Fruit fly (Drosophila melanogaster): ENCODE measurements around the gene CG13460.
A peak's percentile ranks its signal among the peaks of the same experiment; 100 is the strongest.

Gene CG13460

dm6 chr3L:15011638-15012335, 49.7 kb downstream of the CG13460 start (continued):
- TF ChIP-seq chif (GFP tag; optimal IDR thresholded peaks at IDR 0.05): peak; percentile 7 to 57
- TF ChIP-seq tna (GFP tag; IDR thresholded peaks at IDR 0.05; ENCODE audit: partially characterized antibody): no peak
- TF ChIP-seq CG18619 (GFP tag; optimal IDR thresholded peaks at IDR 0.05): peak; percentile 46
- TF ChIP-seq Pdp1 (GFP tag; optimal IDR thresholded peaks at IDR 0.05): peak; percentile 49 to 65
- peak; percentile 74 for TF ChIP-seq Atf6 (GFP tag; IDR thresholded peaks at IDR 0.05)
- TF ChIP-seq CG30431 (GFP tag; optimal IDR thresholded peaks at IDR 0.05): peak; percentile 50
- peak; percentile 43; the same call in 2 of the 4 replicates for TF ChIP-seq Gug (GFP tag; IDR thresholded peaks at IDR 0.05)
- TF ChIP-seq sisA (GFP tag; IDR thresholded peaks at IDR 0.05): peak; percentile 80
- TF ChIP-seq bowl (GFP tag; IDR thresholded peaks at IDR 0.05): no peak
- no peak for TF ChIP-seq ash1 (GFP tag; optimal IDR thresholded peaks at IDR 0.05)
- peak; percentile 81 for TF ChIP-seq CG18599 (GFP tag; optimal IDR thresholded peaks at IDR 0.05)
- TF ChIP-seq Poxn (GFP tag; IDR thresholded peaks at IDR 0.05): 0 out of 2 replicates have a peak, but pooled peaks have one; percentile 19
- no peak for TF ChIP-seq ftz-f1 (GFP tag; optimal IDR thresholded peaks at IDR 0.05)
- TF ChIP-seq CG11093 (GFP tag; IDR thresholded peaks at IDR 0.05): 0 out of 3 replicates have a peak, but pooled peaks have one; percentile 36
- no peak for TF ChIP-seq HLHmδ (GFP tag; optimal IDR thresholded peaks at IDR 0.05)
- peak; percentile 68 for TF ChIP-seq CG9817 (tag; optimal IDR thresholded peaks at IDR 0.05)
- peak; percentile 75 for TF ChIP-seq Fer3 (tag; optimal IDR thresholded peaks at IDR 0.05)
- peak; percentile 86 for TF ChIP-seq Sox102F (GFP tag; optimal IDR thresholded peaks at IDR 0.05)
- peak; percentile 45 for TF ChIP-seq CG10209 (GFP tag; optimal IDR thresholded peaks at IDR 0.05)
- peak; percentile 53 for TF ChIP-seq Fer2 (tag; optimal IDR thresholded peaks at IDR 0.05)
- no peak for TF ChIP-seq CG17912 (GFP tag; optimal IDR thresholded peaks at IDR 0.05)
- peak; percentile 65; the same call in 2 of the 3 replicates for TF ChIP-seq ken (GFP tag; IDR thresholded peaks at IDR 0.05)
- no peak for TF ChIP-seq CG3065 (GFP tag; optimal IDR thresholded peaks at IDR 0.05)
- TF ChIP-seq CG4854 (GFP tag; optimal IDR thresholded peaks at IDR 0.05): no peak
- TF ChIP-seq chm (GFP tag; IDR thresholded peaks at IDR 0.05): peak; percentile 65; the same call in 1 of the 2 replicates
- peak; percentile 61 for TF ChIP-seq wor (GFP tag; IDR thresholded peaks at IDR 0.05)
- peak in 1 of 2 experiments; percentile 74 for TF ChIP-seq Hr78 (GFP tag; optimal IDR thresholded peaks at IDR 0.05)
- TF ChIP-seq abd-A (tag; optimal IDR thresholded peaks at IDR 0.05): no peak
- TF ChIP-seq CG2889 (GFP tag; IDR thresholded peaks at IDR 0.05): peak; percentile 24; the same call in 1 of the 3 replicates
- TF ChIP-seq CG2120 (GFP tag; optimal IDR thresholded peaks at IDR 0.05): peak; percentile 68
- peak; percentile 68; the same call in 1 of the 3 replicates for TF ChIP-seq ase (GFP tag; IDR thresholded peaks at IDR 0.05)
- peak; percentile 70 for TF ChIP-seq CG10366 (GFP tag; IDR thresholded peaks at IDR 0.05)
- peak; percentile 42 for TF ChIP-seq fd102C (GFP tag; optimal IDR thresholded peaks at IDR 0.05)
- TF ChIP-seq z (GFP tag; IDR thresholded peaks at IDR 0.05): no peak
- no peak for TF ChIP-seq Sin3A (optimal IDR thresholded peaks at IDR 0.05)
- TF ChIP-seq CG4617 (GFP tag; optimal IDR thresholded peaks at IDR 0.05; ENCODE audit: borderline replicate concordance): peak; percentile 18
- peak; percentile 38; the same call in 1 of the 2 replicates for TF ChIP-seq al (GFP tag; IDR thresholded peaks at IDR 0.05)
- TF ChIP-seq CG1647 (GFP tag; optimal IDR thresholded peaks at IDR 0.05): no peak
- TF ChIP-seq caup (GFP tag; optimal IDR thresholded peaks at IDR 0.05; ENCODE audit: severe bottlenecking): peak; percentile 35
- TF ChIP-seq slp2 (GFP tag; optimal IDR thresholded peaks at IDR 0.05): peak; percentile 20
- peak; percentile 65 for TF ChIP-seq sens-2 (GFP tag; IDR thresholded peaks at IDR 0.05)
- peak; percentile 5 for TF ChIP-seq mirr (GFP tag; optimal IDR thresholded peaks at IDR 0.05)
- TF ChIP-seq run (tag; optimal IDR thresholded peaks at IDR 0.05): peak; percentile 63
- no peak for TF ChIP-seq HLH4C (GFP tag; IDR thresholded peaks at IDR 0.05; ENCODE audit: partially characterized antibody)
- peak; percentile 84 for TF ChIP-seq CG15269 (tag; optimal IDR thresholded peaks at IDR 0.05)
- peak; percentile 9 for TF ChIP-seq CG6765 (GFP tag; optimal IDR thresholded peaks at IDR 0.05)
- TF ChIP-seq CG5953 (GFP tag; IDR thresholded peaks at IDR 0.05): 0 out of 2 replicates have a peak, but pooled peaks have one; percentile 50
- TF ChIP-seq maf-S (GFP tag; optimal IDR thresholded peaks at IDR 0.05): peak; percentile 23
- TF ChIP-seq trem (tag; optimal IDR thresholded peaks at IDR 0.05): peak; percentile 74
